Fruit fly (Drosophila melanogaster): ENCODE measurements around the gene CG2260.
A peak's percentile ranks its signal among the peaks of the same experiment; 100 is the strongest.

CG2260 gene

DNA sequence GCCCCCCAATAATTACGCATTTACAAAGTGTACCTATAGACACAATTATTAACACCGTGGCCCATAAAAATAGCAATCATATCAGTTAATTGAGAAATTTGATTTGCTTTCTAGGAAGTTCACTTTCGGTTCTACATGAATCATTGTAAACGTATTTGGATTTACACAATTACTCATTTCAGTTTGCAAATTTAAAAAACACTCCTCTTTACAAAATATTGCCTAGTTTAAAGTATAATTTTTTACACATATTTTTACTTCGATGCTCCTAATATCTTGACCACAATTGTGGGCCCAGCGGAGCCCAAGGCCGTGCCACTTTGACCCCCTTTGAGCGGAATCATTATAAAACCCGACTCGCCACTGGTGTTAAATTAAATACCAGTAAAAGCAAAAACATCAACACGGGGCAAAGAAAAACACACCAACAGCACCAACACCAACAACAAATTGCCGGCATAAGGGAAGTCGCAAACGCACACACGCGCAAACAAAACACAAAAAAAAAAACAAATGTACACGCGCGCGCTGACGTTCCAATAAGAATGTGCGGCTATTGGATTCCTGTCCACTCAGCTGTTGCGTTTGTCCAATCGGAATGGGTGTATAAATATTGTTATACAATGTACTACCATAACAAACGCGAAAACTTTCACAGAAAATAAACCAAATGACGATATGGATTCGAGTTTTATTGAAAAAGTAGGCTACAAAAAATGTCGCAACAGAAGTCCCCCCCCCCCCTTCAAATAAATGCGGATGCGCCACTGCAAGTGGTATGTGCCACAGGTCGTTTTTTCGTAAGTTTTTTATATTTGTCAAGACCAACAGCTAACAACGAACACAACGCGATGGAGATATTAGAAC lies 6.2 kb downstream of the CG2260 start (continued):
- TF ChIP-seq ato (GFP tag; IDR thresholded peaks at IDR 0.05; ENCODE audit: partially characterized antibody) (no peak), Opbp (GFP tag; IDR thresholded peaks at IDR 0.05; ENCODE audit: partially characterized antibody) (no peak), CG8765 (GFP tag; IDR thresholded peaks at IDR 0.05) (no peak), da (GFP tag; optimal IDR thresholded peaks at IDR 0.05) (no peak), NK7.1 (GFP tag; optimal IDR thresholded peaks at IDR 0.05) (peak; percentile 30), ERR (GFP tag; optimal IDR thresholded peaks at IDR 0.05) (no peak), Dip3 (GFP tag; optimal IDR thresholded peaks at IDR 0.05) (peak; percentile 47), CG10431 (GFP tag; optimal IDR thresholded peaks at IDR 0.05) (no peak), Dek (tag; optimal IDR thresholded peaks at IDR 0.05) (peak; percentile 61), CG6813 (GFP tag; optimal IDR thresholded peaks at IDR 0.05) (peak; percentile 48), Nf-YB (GFP tag; optimal IDR thresholded peaks at IDR 0.05) (no peak), pzg (GFP tag; optimal IDR thresholded peaks at IDR 0.05) (no peak), chinmo (GFP tag; IDR thresholded peaks at IDR 0.05; ENCODE audit: partially characterized antibody) (0 out of 4 replicates have a peak, but pooled peaks have one; percentile 40), Jarid2 (GFP tag; optimal IDR thresholded peaks at IDR 0.05) (peak; percentile 25), Hmx (GFP tag; optimal IDR thresholded peaks at IDR 0.05) (no peak), B-H1 (GFP tag; IDR thresholded peaks at IDR 0.05) (peak; percentile 36; the same call in 2 of the 3 replicates), Mrtf (GFP tag; IDR thresholded peaks at IDR 0.05) (no peak), oc (tag; optimal IDR thresholded peaks at IDR 0.05) (peak; percentile 6), kni (GFP tag; optimal IDR thresholded peaks at IDR 0.05) (peak; percentile 11), Gug (GFP tag; IDR thresholded peaks at IDR 0.05) (no peak), cg (GFP tag; optimal IDR thresholded peaks at IDR 0.05) (peak; percentile 29), abd-A (tag; optimal IDR thresholded peaks at IDR 0.05) (no peak), org-1 (GFP tag; optimal IDR thresholded peaks at IDR 0.05) (peak; percentile 58), Adf1 (GFP tag; IDR thresholded peaks at IDR 0.05) (no peak), bigmax (GFP tag; optimal IDR thresholded peaks at IDR 0.05) (no peak), Bgb (GFP tag; IDR thresholded peaks at IDR 0.05; ENCODE audit: partially characterized antibody) (no peak), crp (GFP tag; optimal IDR thresholded peaks at IDR 0.05) (peak in 1 of 2 experiments; percentile 16), onecut (GFP tag; IDR thresholded peaks at IDR 0.05) (no peak), pan (optimal IDR thresholded peaks at IDR 0.05) (no peak), pan (GFP tag; optimal IDR thresholded peaks at IDR 0.05 in 1 of 2, IDR thresholded peaks at IDR 0.05 in 1 of 2) (peak in 1 of 2 experiments; percentile 73), tna (GFP tag; IDR thresholded peaks at IDR 0.05; ENCODE audit: partially characterized antibody) (no peak), Lpt (GFP tag; optimal IDR thresholded peaks at IDR 0.05) (no peak), CG16815 (GFP tag; optimal IDR thresholded peaks at IDR 0.05) (no peak), CG18599 (GFP tag; optimal IDR thresholded peaks at IDR 0.05) (peak; percentile 84), Atf3 (GFP tag; optimal IDR thresholded peaks at IDR 0.05) (no peak), CG2116 (GFP tag; optimal IDR thresholded peaks at IDR 0.05) (peak; percentile 59), ab (GFP tag; optimal IDR thresholded peaks at IDR 0.05) (no peak), CG4617 (GFP tag; optimal IDR thresholded peaks at IDR 0.05; ENCODE audit: borderline replicate concordance) (no peak), CG13424 (tag; optimal IDR thresholded peaks at IDR 0.05) (peak; percentile 77), repo (GFP tag; optimal IDR thresholded peaks at IDR 0.05) (peak; percentile 13), Elba2 (GFP tag; optimal IDR thresholded peaks at IDR 0.05) (peak; percentile 80), ash1 (GFP tag; optimal IDR thresholded peaks at IDR 0.05) (no peak), fru (optimal IDR thresholded peaks at IDR 0.05) (no peak), CTCF (GFP tag; optimal IDR thresholded peaks at IDR 0.05) (no peak), schlank (tag; optimal IDR thresholded peaks at IDR 0.05) (peak; percentile 69), h (optimal IDR thresholded peaks at IDR 0.05) (no peak), mam (GFP tag; optimal IDR thresholded peaks at IDR 0.05) (no peak), CG17802 (tag; optimal IDR thresholded peaks at IDR 0.05) (no peak), CG17829 (tag; optimal IDR thresholded peaks at IDR 0.05) (peak; percentile 41), CG11560 (tag; IDR thresholded peaks at IDR 0.05) (no peak)

Measured in whole organism, embryonic.